Fruit fly (Drosophila melanogaster): Measurements from ENCODE around the gene CG8087.

Gene CG8087

dm6 chr3R:14608892-14609692 is 44.5 kb upstream of the CG8087 start, which contains the start of gene CG14853 (continued):
- TF ChIP-seq Trl (optimal IDR thresholded peaks at IDR 0.05), result peak; percentile 61 to 76
- no peak for TF ChIP-seq Trl (GFP tag; optimal IDR thresholded peaks at IDR 0.05)
- peak; percentile 73 for TF ChIP-seq CG12155 (GFP tag; optimal IDR thresholded peaks at IDR 0.05)
- no peak for TF ChIP-seq Optix (GFP tag; IDR thresholded peaks at IDR 0.05)
- TF ChIP-seq Lim3 (GFP tag; IDR thresholded peaks at IDR 0.05), result no peak
- TF ChIP-seq CG32772 (GFP tag; IDR thresholded peaks at IDR 0.05), result peak; percentile 48
- TF ChIP-seq pita (GFP tag; optimal IDR thresholded peaks at IDR 0.05), result no peak
- TF ChIP-seq Sin3A (optimal IDR thresholded peaks at IDR 0.05), result no peak
- TF ChIP-seq CG2129 (GFP tag; IDR thresholded peaks at IDR 0.05; ENCODE audit: partially characterized antibody), result no peak
- TF ChIP-seq gsb (GFP tag; IDR thresholded peaks at IDR 0.05), result peak; percentile 51
- TF ChIP-seq ewg (GFP tag; optimal IDR thresholded peaks at IDR 0.05), result peak; percentile 87
- peak; percentile 12; the same call in 1 of the 3 replicates for TF ChIP-seq z (GFP tag; IDR thresholded peaks at IDR 0.05)
- no peak for TF ChIP-seq CG7357 (GFP tag; IDR thresholded peaks at IDR 0.05)
- TF ChIP-seq Nf-YA (GFP tag; IDR thresholded peaks at IDR 0.05), result 0 out of 2 replicates have a peak, but pooled peaks have one; percentile 10
- TF ChIP-seq fd102C (GFP tag; optimal IDR thresholded peaks at IDR 0.05), result no peak
- TF ChIP-seq CG1024 (GFP tag; IDR thresholded peaks at IDR 0.05), result no peak
- no peak for TF ChIP-seq vnd (GFP tag; IDR thresholded peaks at IDR 0.05; ENCODE audit: partially characterized antibody)
- no peak for TF ChIP-seq HLH4C (GFP tag; IDR thresholded peaks at IDR 0.05; ENCODE audit: partially characterized antibody)
- TF ChIP-seq CG1529 (GFP tag; optimal IDR thresholded peaks at IDR 0.05), result peak; percentile 69
- peak; percentile 62 for TF ChIP-seq Asciz (GFP tag; optimal IDR thresholded peaks at IDR 0.05)
- TF ChIP-seq Sry-δ (GFP tag; optimal IDR thresholded peaks at IDR 0.05), result no peak
- TF ChIP-seq Vsx1 (GFP tag; optimal IDR thresholded peaks at IDR 0.05), result peak; percentile 55
- no peak for TF ChIP-seq HLH54F (GFP tag; optimal IDR thresholded peaks at IDR 0.05)
- TF ChIP-seq danr (GFP tag; IDR thresholded peaks at IDR 0.05), result 0 out of 2 replicates have a peak, but pooled peaks have one; percentile 21
- peak; percentile 79 for TF ChIP-seq CG13296 (GFP tag; optimal IDR thresholded peaks at IDR 0.05)
- TF ChIP-seq bcd (GFP tag; optimal IDR thresholded peaks at IDR 0.05), result peak; percentile 58
- TF ChIP-seq CG31365 (tag; optimal IDR thresholded peaks at IDR 0.05), result peak; percentile 66
- no peak for TF ChIP-seq her (GFP tag; optimal IDR thresholded peaks at IDR 0.05)
- peak; percentile 30 for TF ChIP-seq CG11723 (GFP tag; optimal IDR thresholded peaks at IDR 0.05)
- no peak for TF ChIP-seq lov (optimal IDR thresholded peaks at IDR 0.05)
- peak; percentile 77; the same call in 1 of the 3 replicates for TF ChIP-seq lov (GFP tag; IDR thresholded peaks at IDR 0.05)
- TF ChIP-seq zen2 (GFP tag; IDR thresholded peaks at IDR 0.05; ENCODE audit: partially characterized antibody), result no peak
- no peak for TF ChIP-seq Hr39 (optimal IDR thresholded peaks at IDR 0.05)
- TF ChIP-seq wdn (GFP tag; IDR thresholded peaks at IDR 0.05), result 0 out of 2 replicates have a peak, but pooled peaks have one; percentile 5
- TF ChIP-seq tna (GFP tag; IDR thresholded peaks at IDR 0.05; ENCODE audit: partially characterized antibody), result no peak
- peak; percentile 84 for TF ChIP-seq CG10462 (GFP tag; optimal IDR thresholded peaks at IDR 0.05)
- peak; percentile 72 for TF ChIP-seq CG11456 (GFP tag; IDR thresholded peaks at IDR 0.05)
- TF ChIP-seq CG7556 (GFP tag; optimal IDR thresholded peaks at IDR 0.05), result peak; percentile 72
- peak; percentile 92 for TF ChIP-seq CG2712 (tag; optimal IDR thresholded peaks at IDR 0.05)
- peak; percentile 61; the same call in 1 of the 2 replicates for TF ChIP-seq bowl (GFP tag; IDR thresholded peaks at IDR 0.05)
- TF ChIP-seq CG1832 (GFP tag; optimal IDR thresholded peaks at IDR 0.05), result no peak
- peak; percentile 97 for TF ChIP-seq Ets97D (GFP tag; optimal IDR thresholded peaks at IDR 0.05)
- TF ChIP-seq sisA (GFP tag; IDR thresholded peaks at IDR 0.05), result peak; percentile 56
- peak; percentile 94 for TF ChIP-seq PHDP (tag; optimal IDR thresholded peaks at IDR 0.05)
- TF ChIP-seq Opbp (GFP tag; IDR thresholded peaks at IDR 0.05; ENCODE audit: partially characterized antibody), result no peak
- no peak for TF ChIP-seq CG4282 (GFP tag; optimal IDR thresholded peaks at IDR 0.05)
- TF ChIP-seq CG30020 (tag; optimal IDR thresholded peaks at IDR 0.05), result no peak
- TF ChIP-seq tap (tag; optimal IDR thresholded peaks at IDR 0.05), result peak; percentile 34
- peak; percentile 50 for TF ChIP-seq CG18011 (GFP tag; optimal IDR thresholded peaks at IDR 0.05)
- peak; percentile 1 for TF ChIP-seq CG6654 (GFP tag; optimal IDR thresholded peaks at IDR 0.05)

All from whole organism, embryonic.